Fruit fly (Drosophila melanogaster) whole organism, embryonic: ENCODE data around the gene Muc18B.

Source experiments
- CG3281 ChIP-seq: fragments of 200-800 bp; sonication (Bioruptor generic); optimal IDR thresholded peaks from 3 replicates; lab custom pipeline; 2017; ENCODE audit warnings: missing biosample characterization, mild to moderate bottlenecking, missing genetic modification characterization
- CG4404 ChIP-seq: fragments of 200-800 bp; sonication (Bioruptor generic); IDR thresholded peaks from 2 replicates; pipeline ENCODE4 v1.3.6; 2022; ENCODE audit warnings: missing biosample characterization, missing genetic modification characterization
- CG6654 ChIP-seq: fragments of 200-800 bp; sonication (Bioruptor generic); optimal IDR thresholded peaks from 2 replicates; lab custom pipeline; 2017; ENCODE audit warnings: missing biosample characterization, mild to moderate bottlenecking, missing genetic modification characterization
- eyg ChIP-seq: fragments of 200-800 bp; sonication (Bioruptor generic); optimal IDR thresholded peaks from 3 replicates; lab custom pipeline; 2016; ENCODE audit warnings: missing biosample characterization, missing genetic modification characterization
- stwl ChIP-seq: fragments of 200-800 bp; sonication (Bioruptor generic); optimal IDR thresholded peaks from 3 replicates; lab custom pipeline; 2018; ENCODE audit warnings: missing biosample characterization, mild to moderate bottlenecking, missing genetic modification characterization, moderate library complexity
- usp ChIP-seq: fragments of >200 bp; optimal IDR thresholded peaks from 2 replicates; lab custom pipeline; 2017; ENCODE audit warnings: missing biosample characterization, missing genetic modification characterization

DNA sequence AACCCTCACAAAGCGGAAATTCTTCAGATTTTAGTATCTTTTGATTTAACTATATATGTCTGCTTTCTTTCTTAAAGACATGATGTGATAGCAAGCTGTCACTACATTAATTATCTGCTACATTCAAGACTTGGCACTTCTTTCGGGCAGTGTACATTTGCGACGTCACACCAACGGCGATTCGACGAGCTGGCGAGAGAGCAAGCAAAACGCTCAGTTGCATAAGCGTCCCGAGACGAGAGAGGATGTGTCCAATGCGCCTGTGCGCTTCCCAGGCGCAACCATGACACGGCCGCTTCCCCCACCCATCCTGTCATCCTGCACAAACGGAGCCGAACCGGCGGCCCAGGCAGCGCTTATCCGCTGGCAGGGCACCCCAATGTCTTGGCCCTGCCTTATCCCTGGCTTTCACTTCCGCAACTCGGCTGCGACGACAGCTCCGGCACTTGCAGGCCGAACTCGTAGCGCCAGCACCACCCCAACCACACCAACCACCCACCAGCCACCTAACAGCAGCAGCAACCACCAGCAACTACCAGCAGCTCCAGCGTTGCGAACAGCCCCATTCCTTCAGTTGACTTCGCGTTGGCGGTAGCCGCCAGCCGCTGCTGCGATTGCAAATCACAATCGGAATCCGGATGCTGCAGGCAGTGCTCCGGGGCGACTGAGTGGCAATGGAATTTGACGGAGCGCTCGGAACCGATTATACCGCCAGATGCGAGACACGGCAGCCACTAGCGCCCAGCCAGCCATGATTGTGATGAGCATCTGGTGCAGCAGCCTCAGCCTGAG lies 33.3 kb downstream of the Muc18B start, which contains the start of gene Hs3st-B:
- TF ChIP-seq CG6654 (GFP tag; lab: Kevin White, UChicago) (no peak), usp (GFP tag; lab: Kevin White, UChicago) (no peak), CG4404 (no peak), stwl (tag; lab: Kevin White, UChicago) (no peak), eyg (no peak), CG3281 (no peak)
